Worm (Caenorhabditis elegans): ENCODE results near the gene K12B6.9.

Gene K12B6.9

ce11 chrV:6249135-6249534 is 43.3 kb downstream of the K12B6.9 start:
- TF ChIP-seq ztf-11 (tag; optimal IDR thresholded peaks at IDR 0.05) (no peak), unc-62 (GFP tag; optimal IDR thresholded peaks at IDR 0.05 in 1 of 2) (peak in 1 of 2 experiments; percentile 95), unc-62 (tag; optimal IDR thresholded peaks at IDR 0.05) (no peak)

- TF ChIP-seq hlh-30 (tag; optimal IDR thresholded peaks at IDR 0.05; ENCODE audit: insufficient read depth) (peak; percentile 64), hlh-11 (tag; optimal IDR thresholded peaks at IDR 0.05) (peak; percentile 42), dve-1 (tag; optimal IDR thresholded peaks at IDR 0.05; ENCODE audit: insufficient read depth) (peak; percentile 10), nhr-111 (GFP tag; optimal IDR thresholded peaks at IDR 0.05) (no peak), nhr-28 (tag; optimal IDR thresholded peaks at IDR 0.05) (peak; percentile 50), nhr-48 (tag; optimal IDR thresholded peaks at IDR 0.05) (peak; percentile 8), daf-12 (tag; optimal IDR thresholded peaks at IDR 0.05) (no peak), duxl-1 (tag; optimal IDR thresholded peaks at IDR 0.05; ENCODE audit: poor library complexity) (no peak), dmd-6 (GFP tag; IDR thresholded peaks at IDR 0.05) (peak; percentile 19; the same call in 1 of the 2 replicates), daf-16 (GFP tag; optimal IDR thresholded peaks at IDR 0.05) (no peak), daf-16 (tag; optimal IDR thresholded peaks at IDR 0.05) (peak; percentile 53), mdl-1 (tag; optimal IDR thresholded peaks at IDR 0.05) (peak in 1 of 2 experiments; percentile 16), dmd-9 (GFP tag; IDR thresholded peaks at IDR 0.05) (no peak)
Observed at ce11 chrV:6248714-6249113, 43.8 kb downstream of the K12B6.9 start.

- TF ChIP-seq ama-1 (optimal IDR thresholded peaks at IDR 0.05) (no peak), php-3 (GFP tag; IDR thresholded peaks at IDR 0.05) (peak; percentile 63; the same call in 1 of the 2 replicates), cey-2 (tag; optimal IDR thresholded peaks at IDR 0.05; ENCODE audit: borderline replicate concordance, insufficient read depth) (peak; percentile 91), unc-130 (GFP tag; optimal IDR thresholded peaks at IDR 0.05) (no peak), duxl-1 (tag; optimal IDR thresholded peaks at IDR 0.05; ENCODE audit: poor library complexity) (no peak), mes-2 (tag; optimal IDR thresholded peaks at IDR 0.05; ENCODE audit: poor library complexity, severe bottlenecking) (peak; percentile 39), hlh-30 (tag; optimal IDR thresholded peaks at IDR 0.05; ENCODE audit: insufficient read depth) (peak; percentile 67), dmd-6 (GFP tag; IDR thresholded peaks at IDR 0.05) (peak; percentile 97), jun-1 (tag; optimal IDR thresholded peaks at IDR 0.05) (no peak), egl-27 (tag; optimal IDR thresholded peaks at IDR 0.05) (no peak), snpc-4 (tag; optimal IDR thresholded peaks at IDR 0.05) (no peak), ceh-28 (tag; optimal IDR thresholded peaks at IDR 0.05) (no peak), nhr-42 (GFP tag; IDR thresholded peaks at IDR 0.05) (no peak), mep-1 (tag; optimal IDR thresholded peaks at IDR 0.05) (peak; percentile 33), saeg-2 (GFP tag; IDR thresholded peaks at IDR 0.05) (0 out of 2 replicates have a peak, but pooled peaks have one; percentile 15), mxl-3 (GFP tag; optimal IDR thresholded peaks at IDR 0.05) (peak; percentile 78), mdl-1 (tag; optimal IDR thresholded peaks at IDR 0.05) (peak; percentile 31 to 86), ceh-20 (GFP tag; IDR thresholded peaks at IDR 0.05) (peak; percentile 71), tra-1 (GFP tag; IDR thresholded peaks at IDR 0.05) (peak; percentile 41; the same call in 1 of the 2 replicates), spr-1 (tag; optimal IDR thresholded peaks at IDR 0.05) (peak; percentile 20), unc-62 (GFP tag; optimal IDR thresholded peaks at IDR 0.05 in 1 of 2) (peak in 1 of 2 experiments; percentile 98), unc-62 (tag; optimal IDR thresholded peaks at IDR 0.05) (no peak), gei-8 (GFP tag; optimal IDR thresholded peaks at IDR 0.05) (peak; percentile 76), hlh-11 (tag; optimal IDR thresholded peaks at IDR 0.05) (peak; percentile 88), nhr-28 (tag; optimal IDR thresholded peaks at IDR 0.05) (peak; percentile 86), D1046.2 (GFP tag; IDR thresholded peaks at IDR 0.05) (no peak), hif-1 (tag; optimal IDR thresholded peaks at IDR 0.05) (peak; percentile 86 to 97), nhr-102 (tag; optimal IDR thresholded peaks at IDR 0.05) (peak; percentile 4), nhr-25 (tag; optimal IDR thresholded peaks at IDR 0.05; ENCODE audit: borderline replicate concordance, insufficient read depth) (peak; percentile 65), aha-1 (tag) (peak; percentile 100), nhr-10 (tag; optimal IDR thresholded peaks at IDR 0.05) (peak; percentile 29), daf-16 (GFP tag; optimal IDR thresholded peaks at IDR 0.05) (no peak), daf-16 (tag; optimal IDR thresholded peaks at IDR 0.05) (peak; percentile 7), lsy-2 (tag; optimal IDR thresholded peaks at IDR 0.05) (peak in 1 of 2 experiments; percentile 75), attf-4 (tag; optimal IDR thresholded peaks at IDR 0.05) (no peak), nhr-48 (tag; optimal IDR thresholded peaks at IDR 0.05) (peak; percentile 99), nhr-76 (tag; optimal IDR thresholded peaks at IDR 0.05) (no peak), dve-1 (tag; optimal IDR thresholded peaks at IDR 0.05; ENCODE audit: insufficient read depth) (peak; percentile 91)
Observed at ce11 chrV:6247397-6247796, 45.1 kb downstream of the K12B6.9 start.

Data from whole organism, L4 larva.